Worm (Caenorhabditis elegans): Measurements from ENCODE around the gene T19D2.13.

The T19D2.13 gene

ce11 chrX:3932694-3933093 is 9.5 kb downstream of the T19D2.13 start (continued):
- TF ChIP-seq hlh-17 (GFP tag; optimal IDR thresholded peaks at IDR 0.05; ENCODE audit: borderline replicate concordance), result no peak
- no peak for TF ChIP-seq nhr-28 (tag; optimal IDR thresholded peaks at IDR 0.05)
- TF ChIP-seq fkh-8 (tag; optimal IDR thresholded peaks at IDR 0.05), result no peak
- TF ChIP-seq mab-9 (GFP tag; IDR thresholded peaks at IDR 0.05), result no peak
- no peak for TF ChIP-seq C34B4.2 (tag; optimal IDR thresholded peaks at IDR 0.05)
- TF ChIP-seq lin-35 (GFP tag; optimal IDR thresholded peaks at IDR 0.05), result no peak
- peak; percentile 90 for TF ChIP-seq nhr-85 (tag)
- TF ChIP-seq nhr-11 (tag; optimal IDR thresholded peaks at IDR 0.05), result no peak
- no peak for TF ChIP-seq snu-23 (GFP tag; optimal IDR thresholded peaks at IDR 0.05)
- no peak for TF ChIP-seq ztf-4 (tag; optimal IDR thresholded peaks at IDR 0.05)
- TF ChIP-seq nhr-237 (tag; optimal IDR thresholded peaks at IDR 0.05), result no peak
- TF ChIP-seq nhr-84 (tag; optimal IDR thresholded peaks at IDR 0.05), result no peak
- no peak for TF ChIP-seq aha-1 (tag; optimal IDR thresholded peaks at IDR 0.05)
- TF ChIP-seq isw-1 (GFP tag; IDR thresholded peaks at IDR 0.05), result no peak
- no peak for TF ChIP-seq snpc-4 (tag; optimal IDR thresholded peaks at IDR 0.05)
- no peak for TF ChIP-seq C04F5.9 (tag; optimal IDR thresholded peaks at IDR 0.05)
- no peak for TF ChIP-seq lin-39 (tag; optimal IDR thresholded peaks at IDR 0.05)
- TF ChIP-seq rnt-1 (tag; optimal IDR thresholded peaks at IDR 0.05), result no peak
- no peak for TF ChIP-seq ceh-88 (GFP tag; IDR thresholded peaks at IDR 0.05)
- no peak for TF ChIP-seq nhr-20 (tag; optimal IDR thresholded peaks at IDR 0.05)
- no peak for TF ChIP-seq jun-1 (tag; optimal IDR thresholded peaks at IDR 0.05)
- TF ChIP-seq Y116A8C.19 (tag; optimal IDR thresholded peaks at IDR 0.05; ENCODE audit: borderline replicate concordance), result no peak
- TF ChIP-seq sptf-1 (tag; optimal IDR thresholded peaks at IDR 0.05), result no peak
- no peak for TF ChIP-seq nhr-90 (tag; optimal IDR thresholded peaks at IDR 0.05; ENCODE audit: poor library complexity)

ce11 chrX:3931350-3931749 is 10.8 kb downstream of the T19D2.13 start, which contains the start of gene adt-3:
adt-3 (plus strand) TSS chrX:3931650.
- no peak for TF ChIP-seq elt-2 (tag; optimal IDR thresholded peaks at IDR 0.05)
- no peak for TF ChIP-seq nhr-237 (tag; optimal IDR thresholded peaks at IDR 0.05)
- no peak for TF ChIP-seq blmp-1 (tag; optimal IDR thresholded peaks at IDR 0.05)
- no peak for TF ChIP-seq C04F5.9 (tag; optimal IDR thresholded peaks at IDR 0.05)
- no peak for TF ChIP-seq lin-15B (tag; optimal IDR thresholded peaks at IDR 0.05)
- TF ChIP-seq tbx-2 (tag; optimal IDR thresholded peaks at IDR 0.05), result no peak
- TF ChIP-seq C34B4.2 (tag; optimal IDR thresholded peaks at IDR 0.05), result no peak
- no peak for TF ChIP-seq zip-4 (GFP tag; optimal IDR thresholded peaks at IDR 0.05)
- no peak for TF ChIP-seq lin-35 (GFP tag; optimal IDR thresholded peaks at IDR 0.05)
- no peak for TF ChIP-seq nhr-47 (tag; optimal IDR thresholded peaks at IDR 0.05)
- no peak for TF ChIP-seq ztf-11 (tag; optimal IDR thresholded peaks at IDR 0.05)
- no peak for TF ChIP-seq isw-1 (GFP tag; IDR thresholded peaks at IDR 0.05)
- no peak for TF ChIP-seq mep-1 (tag; optimal IDR thresholded peaks at IDR 0.05)
- TF ChIP-seq pqm-1 (tag; optimal IDR thresholded peaks at IDR 0.05), result no peak

ce11 chrX:3925776-3926175 is 16.4 kb downstream of the T19D2.13 start, which contains the start of gene T22B2.1:
T22B2.1 (plus strand) TSS chrX:3926076.
- TF ChIP-seq mep-1 (tag; optimal IDR thresholded peaks at IDR 0.05) (no peak), rnt-1 (tag; optimal IDR thresholded peaks at IDR 0.05) (no peak), nhr-12 (tag; optimal IDR thresholded peaks at IDR 0.05) (no peak), nhr-237 (tag; optimal IDR thresholded peaks at IDR 0.05) (no peak), jun-1 (tag; optimal IDR thresholded peaks at IDR 0.05) (no peak), efl-1 (optimal IDR thresholded peaks at IDR 0.05) (no peak), efl-1 (GFP tag; optimal IDR thresholded peaks at IDR 0.05 in 1 of 2) (no peak), lsy-2 (tag; optimal IDR thresholded peaks at IDR 0.05) (no peak)

ce11 chrX:3920747-3921146 is 21.4 kb downstream of the T19D2.13 start:
- no peak for TF ChIP-seq hlh-17 (GFP tag; optimal IDR thresholded peaks at IDR 0.05; ENCODE audit: borderline replicate concordance)
- TF ChIP-seq hpl-2 (GFP tag; optimal IDR thresholded peaks at IDR 0.05), result no peak
- no peak for TF ChIP-seq nhr-11 (tag; optimal IDR thresholded peaks at IDR 0.05)
- TF ChIP-seq nhr-90 (tag; optimal IDR thresholded peaks at IDR 0.05; ENCODE audit: poor library complexity), result no peak
